Worm (Caenorhabditis elegans): ENCODE measurements around the gene npr-28.
"Not testable (repeated sequence)": the region's sequence is repeated elsewhere in the genome, so short reads cannot be mapped to it uniquely, and the experiment has no call there.

The npr-28 gene

ce11 chrX:8326394-8326793, 24.5 kb downstream of the npr-28 start, which contains the start of gene R09F10.8:
R09F10.8 (minus strand) TSS chrX:8326451.
- no peak for TF ChIP-seq hlh-1 (tag; optimal IDR thresholded peaks at IDR 0.05)
- no peak for TF ChIP-seq unc-39 (tag; optimal IDR thresholded peaks at IDR 0.05)
- TF ChIP-seq ceh-83 (GFP tag; optimal IDR thresholded peaks at IDR 0.05) = no peak
- no peak for TF ChIP-seq unc-62 (GFP tag; optimal IDR thresholded peaks at IDR 0.05)
- no peak for TF ChIP-seq sptf-1 (tag; optimal IDR thresholded peaks at IDR 0.05)
- no peak for TF ChIP-seq flh-1 (GFP tag; optimal IDR thresholded peaks at IDR 0.05)
- TF ChIP-seq ceh-39 (tag; optimal IDR thresholded peaks at IDR 0.05) = no peak
- no peak for TF ChIP-seq zip-8 (tag; optimal IDR thresholded peaks at IDR 0.05)
- TF ChIP-seq nhr-76 (tag; optimal IDR thresholded peaks at IDR 0.05) = no peak
- TF ChIP-seq ces-1 (GFP tag; optimal IDR thresholded peaks at IDR 0.05) = no peak
- TF ChIP-seq cnd-1 (tag; optimal IDR thresholded peaks at IDR 0.05) = no peak
- TF ChIP-seq ham-2 (GFP tag; optimal IDR thresholded peaks at IDR 0.05) = no peak
- TF ChIP-seq ztf-11 (tag; optimal IDR thresholded peaks at IDR 0.05) = no peak
- no peak for TF ChIP-seq lin-13 (tag; optimal IDR thresholded peaks at IDR 0.05)
- no peak for TF ChIP-seq ceh-43 (GFP tag; optimal IDR thresholded peaks at IDR 0.05)

ce11 chrX:8323371-8323770, 27.5 kb downstream of the npr-28 start, which contains the start of gene R09F10.1:
R09F10.1 (plus strand) TSS chrX:8323592.
- TF ChIP-seq sptf-1 (tag; optimal IDR thresholded peaks at IDR 0.05) = no peak
- no peak for TF ChIP-seq hlh-1 (tag; optimal IDR thresholded peaks at IDR 0.05)
- TF ChIP-seq zip-8 (tag; optimal IDR thresholded peaks at IDR 0.05) = no peak
- no peak for TF ChIP-seq mep-1 (tag; optimal IDR thresholded peaks at IDR 0.05)
- no peak for TF ChIP-seq unc-39 (tag; optimal IDR thresholded peaks at IDR 0.05)
- no peak for TF ChIP-seq ces-1 (GFP tag; optimal IDR thresholded peaks at IDR 0.05)
- no peak for TF ChIP-seq blmp-1 (tag; optimal IDR thresholded peaks at IDR 0.05)
- TF ChIP-seq cnd-1 (tag; optimal IDR thresholded peaks at IDR 0.05) = no peak
- TF ChIP-seq bed-3 (GFP tag; optimal IDR thresholded peaks at IDR 0.05) = no peak
- TF ChIP-seq pha-4 (tag; optimal IDR thresholded peaks at IDR 0.05) = no peak
- TF ChIP-seq lsy-2 (tag; optimal IDR thresholded peaks at IDR 0.05) = no peak
- TF ChIP-seq nhr-28 (tag; optimal IDR thresholded peaks at IDR 0.05) = no peak
- no peak for TF ChIP-seq nhr-237 (tag; optimal IDR thresholded peaks at IDR 0.05)
- no peak for TF ChIP-seq lin-13 (tag; optimal IDR thresholded peaks at IDR 0.05)
- no peak for TF ChIP-seq snpc-4 (tag; optimal IDR thresholded peaks at IDR 0.05)
- TF ChIP-seq nhr-12 (tag; optimal IDR thresholded peaks at IDR 0.05) = no peak
- no peak for TF ChIP-seq ceh-83 (GFP tag; optimal IDR thresholded peaks at IDR 0.05)
- TF ChIP-seq mls-2 (tag; optimal IDR thresholded peaks at IDR 0.05) = no peak

- TF ChIP-seq flh-1 (GFP tag; optimal IDR thresholded peaks at IDR 0.05); sptf-1 (tag; optimal IDR thresholded peaks at IDR 0.05); mep-1 (tag; optimal IDR thresholded peaks at IDR 0.05): not testable (repeated sequence)
Measured at ce11 chrX:8321811-8322210, 29.1 kb downstream of the npr-28 start, which contains the start of gene abu-9. abu-9 (plus strand) TSS chrX:8322111.

- TF ChIP-seq unc-39 (tag; optimal IDR thresholded peaks at IDR 0.05) (no peak), ceh-83 (GFP tag; optimal IDR thresholded peaks at IDR 0.05) (no peak), pha-4 (tag; optimal IDR thresholded peaks at IDR 0.05) (no peak), blmp-1 (tag; optimal IDR thresholded peaks at IDR 0.05) (no peak), mep-1 (tag; optimal IDR thresholded peaks at IDR 0.05) (no peak), lsy-2 (tag; optimal IDR thresholded peaks at IDR 0.05) (no peak)
Measured at ce11 chrX:8320889-8321288, 30.0 kb downstream of the npr-28 start, which contains the start of gene pqn-57. pqn-57 (minus strand) TSS chrX:8320989.

ce11 chrX:8318950-8319349, 31.9 kb downstream of the npr-28 start, which contains the start of gene srh-11:
srh-11 (minus strand) TSS chrX:8319050.
- no peak for TF ChIP-seq cnd-1 (tag; optimal IDR thresholded peaks at IDR 0.05)
- no peak for TF ChIP-seq hlh-1 (tag; optimal IDR thresholded peaks at IDR 0.05)
- no peak for TF ChIP-seq nhr-28 (tag; optimal IDR thresholded peaks at IDR 0.05)
- TF ChIP-seq ces-1 (GFP tag; optimal IDR thresholded peaks at IDR 0.05) = no peak
- no peak for TF ChIP-seq mep-1 (tag; optimal IDR thresholded peaks at IDR 0.05)
- no peak for TF ChIP-seq unc-39 (tag; optimal IDR thresholded peaks at IDR 0.05)
- TF ChIP-seq sptf-1 (tag; optimal IDR thresholded peaks at IDR 0.05) = no peak
- TF ChIP-seq lin-13 (tag; optimal IDR thresholded peaks at IDR 0.05) = no peak
- no peak for TF ChIP-seq nhr-237 (tag; optimal IDR thresholded peaks at IDR 0.05)
- no peak for TF ChIP-seq ceh-39 (tag; optimal IDR thresholded peaks at IDR 0.05)
- TF ChIP-seq elt-1 (tag; optimal IDR thresholded peaks at IDR 0.05; ENCODE audit: borderline replicate concordance, insufficient read depth) = no peak
- no peak for TF ChIP-seq bed-3 (GFP tag; optimal IDR thresholded peaks at IDR 0.05)

- TF ChIP-seq elt-1 (tag; optimal IDR thresholded peaks at IDR 0.05; ENCODE audit: borderline replicate concordance, insufficient read depth) = no peak
- TF ChIP-seq ces-1 (GFP tag; optimal IDR thresholded peaks at IDR 0.05) = peak; percentile 97
- TF ChIP-seq sptf-1 (tag; optimal IDR thresholded peaks at IDR 0.05) = no peak
Measured at ce11 chrX:8311590-8311989, 39.3 kb downstream of the npr-28 start.
